Fruit fly (Drosophila melanogaster): ENCODE measurements around the gene Teh4.
A peak's percentile ranks its signal among the peaks of the same experiment; 100 is the strongest.

The Teh4 gene

DNA sequence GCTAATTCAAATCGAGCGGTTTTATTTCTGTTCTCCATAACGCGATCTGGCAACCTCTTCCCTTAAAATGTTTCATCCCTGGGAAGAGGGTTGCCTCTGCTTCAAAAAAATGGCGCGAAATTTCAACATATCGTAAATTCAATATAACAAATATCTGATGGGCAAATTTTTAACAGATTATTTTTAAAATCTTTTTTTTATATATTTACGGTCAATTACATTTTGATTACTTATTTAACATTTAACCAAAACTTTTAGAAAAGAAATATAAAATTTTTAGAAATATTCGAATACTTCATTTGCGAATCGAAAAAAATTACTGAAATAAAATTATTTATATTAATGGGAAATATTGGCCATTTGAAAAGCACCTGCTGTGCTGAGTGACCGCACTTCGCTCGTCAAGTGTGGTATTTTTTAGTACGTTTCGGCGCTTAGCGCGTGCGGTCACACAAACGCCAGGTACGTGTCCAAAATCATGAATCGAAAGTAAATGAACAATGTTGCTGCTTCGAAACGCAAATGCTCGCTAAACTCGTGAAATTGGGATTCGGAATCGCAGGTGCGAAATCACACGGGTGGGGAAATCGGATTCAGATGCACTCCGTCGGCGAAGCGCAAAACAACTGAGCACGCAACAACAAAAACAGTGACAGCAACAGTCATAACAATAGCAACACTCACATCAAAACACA lies 8.0 kb downstream of the Teh4 start, which contains the start of gene Ero1L (continued):
- no peak for TF ChIP-seq CG10959 (GFP tag; IDR thresholded peaks at IDR 0.05)
- TF ChIP-seq CG33557 (GFP tag; optimal IDR thresholded peaks at IDR 0.05) = no peak
- no peak for TF ChIP-seq sqz (GFP tag; optimal IDR thresholded peaks at IDR 0.05)
- TF ChIP-seq stc (GFP tag; IDR thresholded peaks at IDR 0.05) = no peak
- no peak; the same call in 1 of the 2 replicates for TF ChIP-seq CG9215 (GFP tag; IDR thresholded peaks at IDR 0.05)
- TF ChIP-seq CG11398 (GFP tag; optimal IDR thresholded peaks at IDR 0.05) = no peak
- TF ChIP-seq onecut (GFP tag; IDR thresholded peaks at IDR 0.05) = peak; percentile 26; the same call in 1 of the 2 replicates
- TF ChIP-seq mld (GFP tag; IDR thresholded peaks at IDR 0.05; ENCODE audit: partially characterized antibody) = no peak
- TF ChIP-seq CG15011 (GFP tag; optimal IDR thresholded peaks at IDR 0.05) = no peak
- no peak for TF ChIP-seq Ssrp (tag; optimal IDR thresholded peaks at IDR 0.05)
- TF ChIP-seq usp (GFP tag; optimal IDR thresholded peaks at IDR 0.05) = no peak
- no peak for TF ChIP-seq maf-S (GFP tag; optimal IDR thresholded peaks at IDR 0.05)
- TF ChIP-seq tap (tag; optimal IDR thresholded peaks at IDR 0.05) = no peak
- TF ChIP-seq Vsx1 (GFP tag; optimal IDR thresholded peaks at IDR 0.05) = no peak
- no peak for TF ChIP-seq bcd (GFP tag; optimal IDR thresholded peaks at IDR 0.05)
- TF ChIP-seq D19A (tag; optimal IDR thresholded peaks at IDR 0.05) = peak; percentile 42
- TF ChIP-seq NFAT (GFP tag; IDR thresholded peaks at IDR 0.05) = no peak
- no peak for TF ChIP-seq CG5180 (GFP tag; optimal IDR thresholded peaks at IDR 0.05)
- TF ChIP-seq CG13123 (GFP tag; optimal IDR thresholded peaks at IDR 0.05) = no peak
- 0 out of 2 replicates have a peak, but pooled peaks have one; percentile 31 for TF ChIP-seq CG14441 (GFP tag; IDR thresholded peaks at IDR 0.05)
- TF ChIP-seq slp2 (GFP tag; optimal IDR thresholded peaks at IDR 0.05) = no peak
- TF ChIP-seq Rfx (GFP tag; IDR thresholded peaks at IDR 0.05) = peak; percentile 38
- TF ChIP-seq jumu (GFP tag; optimal IDR thresholded peaks at IDR 0.05) = no peak
- TF ChIP-seq grau (tag; optimal IDR thresholded peaks at IDR 0.05) = peak; percentile 12
- TF ChIP-seq Ets65A (GFP tag) = peak; percentile 30
- peak; percentile 21 for TF ChIP-seq nerfin-1 (tag; optimal IDR thresholded peaks at IDR 0.05)
- no peak for TF ChIP-seq hth (optimal IDR thresholded peaks at IDR 0.05)
- no peak for TF ChIP-seq Hey (tag; optimal IDR thresholded peaks at IDR 0.05)
- TF ChIP-seq lov (optimal IDR thresholded peaks at IDR 0.05) = no peak
- TF ChIP-seq lov (GFP tag; IDR thresholded peaks at IDR 0.05) = 0 out of 3 replicates have a peak, but pooled peaks have one; percentile 47
- no peak for TF ChIP-seq CG42726 (GFP tag; IDR thresholded peaks at IDR 0.05; ENCODE audit: partially characterized antibody)
- TF ChIP-seq Dbx (GFP tag; IDR thresholded peaks at IDR 0.05) = 0 out of 3 replicates have a peak, but pooled peaks have one; percentile 60
- TF ChIP-seq CG15073 (GFP tag; optimal IDR thresholded peaks at IDR 0.05) = no peak
- no peak for TF ChIP-seq CG16813 (GFP tag; IDR thresholded peaks at IDR 0.05; ENCODE audit: partially characterized antibody)
- TF ChIP-seq yki (optimal IDR thresholded peaks at IDR 0.05) = no peak
- no peak for TF ChIP-seq Doc2 (GFP tag; IDR thresholded peaks at IDR 0.05)
- TF ChIP-seq Ets97D (GFP tag; optimal IDR thresholded peaks at IDR 0.05) = peak; percentile 29
- no peak for TF ChIP-seq chif (GFP tag; optimal IDR thresholded peaks at IDR 0.05)
- peak; percentile 41 for TF ChIP-seq CG15696 (tag; optimal IDR thresholded peaks at IDR 0.05)
- TF ChIP-seq Tbp (GFP tag; optimal IDR thresholded peaks at IDR 0.05) = no peak
- TF ChIP-seq CG16863 (GFP tag; optimal IDR thresholded peaks at IDR 0.05) = no peak
- TF ChIP-seq Bdp1 (GFP tag; optimal IDR thresholded peaks at IDR 0.05) = no peak
- TF ChIP-seq pum (GFP tag; optimal IDR thresholded peaks at IDR 0.05) = no peak
- TF ChIP-seq TFAM (GFP tag; optimal IDR thresholded peaks at IDR 0.05) = no peak
- no peak for TF ChIP-seq CHES-1-like (GFP tag; optimal IDR thresholded peaks at IDR 0.05)
- no peak for TF ChIP-seq CG18011 (GFP tag; optimal IDR thresholded peaks at IDR 0.05)
- no peak for TF ChIP-seq wor (GFP tag; IDR thresholded peaks at IDR 0.05)
- no peak for TF ChIP-seq trh (GFP tag; optimal IDR thresholded peaks at IDR 0.05)
- peak; percentile 55 for TF ChIP-seq CG12391 (tag; optimal IDR thresholded peaks at IDR 0.05)
- TF ChIP-seq CG31441 (GFP tag; IDR thresholded peaks at IDR 0.05) = peak; percentile 78
- TF ChIP-seq Antp (GFP tag; optimal IDR thresholded peaks at IDR 0.05) = no peak
- TF ChIP-seq ind (GFP tag; optimal IDR thresholded peaks at IDR 0.05) = peak; percentile 2

Measured in whole organism, embryonic.